Worm (Caenorhabditis elegans) whole organism, midembryonic: ENCODE measurements around the gene Y67D8B.3.

ENCODE experiments used
- T22C8.4 ChIP-seq: fragments of 200-800 bp; sonication (Bioruptor generic); IDR thresholded peaks from 2 replicates; pipeline ENCODE4 v1.3.6; 2022; ENCODE audit warnings: missing genetic modification characterization, missing compliant biosample characterization
- cog-1 ChIP-seq: sonication (generic microtip); optimal IDR thresholded peaks from 2 replicates; lab custom pipeline; 2016; ENCODE audit warnings: missing genetic modification characterization, missing compliant biosample characterization
- flt-1 ChIP-seq: fragments of 200-800 bp; sonication (Bioruptor generic); IDR thresholded peaks from 2 replicates; pipeline ENCODE4 v1.3.6; 2022; ENCODE audit warnings: missing genetic modification characterization, missing compliant biosample characterization
- klf-2 ChIP-seq: fragments of 200-800 bp; sonication (Bioruptor generic); conservative IDR thresholded peaks from 2 replicates; pipeline ENCODE4 v1.3.6; 2022; ENCODE audit warnings: missing genetic modification reagents, missing genetic modification characterization, missing compliant biosample characterization
- med-1 ChIP-seq: sonication (generic microtip); optimal IDR thresholded peaks from 2 replicates; lab custom pipeline; 2017; ENCODE audit warnings: missing genetic modification characterization, mild to moderate bottlenecking, missing compliant biosample characterization, antibody characterized with exemption, missing genetic modification reagents; ENCODE audit not compliant: insufficient read depth
- ref-1 ChIP-seq: fragments of 200-800 bp; sonication (Bioruptor generic); conservative IDR thresholded peaks from 2 replicates; pipeline ENCODE4 v1.3.6; 2022; ENCODE audit warnings: missing genetic modification reagents, missing genetic modification characterization, missing compliant biosample characterization
- tab-1 ChIP-seq: fragments of 200-800 bp; sonication (Bioruptor generic); IDR thresholded peaks from 2 replicates; pipeline ENCODE4 v1.3.6; 2022; ENCODE audit warnings: missing genetic modification characterization, missing compliant biosample characterization
- ztf-23 ChIP-seq: fragments of 200-800 bp; sonication (Bioruptor generic); IDR thresholded peaks from 2 replicates; pipeline ENCODE4 v1.3.6; 2022; ENCODE audit warnings: missing genetic modification reagents, missing genetic modification characterization, missing compliant biosample characterization
- ztf-29 ChIP-seq: fragments of 200-800 bp; sonication (Bioruptor generic); IDR thresholded peaks from 2 replicates; pipeline ENCODE4 v1.3.6; 2022; ENCODE audit warnings: missing genetic modification reagents, missing genetic modification characterization, missing compliant biosample characterization

- TF ChIP-seq klf-2 (GFP tag; lab: Robert Waterston, UW), result no peak
- TF ChIP-seq T22C8.4 (GFP tag; lab: Robert Waterston, UW), result no peak
- no peak for TF ChIP-seq flt-1
- no peak for TF ChIP-seq cog-1 (tag; lab: Kevin White, UChicago)
- TF ChIP-seq med-1, result no peak
- no peak for TF ChIP-seq ref-1
- no peak for TF ChIP-seq ztf-23 (GFP tag; lab: Robert Waterston, UW)
- no peak for TF ChIP-seq tab-1
- no peak for TF ChIP-seq ztf-29
Observed at ce11 chrIV:3246873-3247272, 44.9 kb upstream of the Y67D8B.3 start.
